Worm (Caenorhabditis elegans): Measurements from ENCODE around the gene srw-22.

srw-22 gene

DNA sequence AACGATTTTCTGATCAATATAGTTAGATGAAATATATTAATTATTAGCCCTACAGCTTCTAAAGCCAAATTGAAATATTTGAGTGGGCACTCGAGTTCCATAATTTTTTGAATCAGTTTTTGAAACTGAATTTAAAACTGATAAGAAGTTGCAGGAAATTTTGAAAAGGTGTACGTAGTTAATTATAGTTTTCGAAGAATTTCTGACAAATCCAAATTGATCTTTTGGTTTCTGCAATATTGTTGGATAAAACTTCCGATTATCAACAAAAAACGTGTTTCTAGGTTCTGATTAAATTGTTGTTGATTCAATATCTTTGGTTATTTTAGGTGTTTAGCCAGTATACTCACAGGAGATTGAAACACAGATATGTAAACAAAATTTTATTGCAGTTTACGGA lies 38.3 kb downstream of the srw-22 start, which contains the start of gene T26H8.4:
TSS of gene T26H8.4 (minus strand) at position 101 of the 400 bp plus-strand sequence.
- TF ChIP-seq ahr-1 (tag; optimal IDR thresholded peaks at IDR 0.05) = no peak
- TF ChIP-seq dmd-4 (tag; optimal IDR thresholded peaks at IDR 0.05; ENCODE audit: borderline replicate concordance) = no peak
- no peak for TF ChIP-seq ceh-22 (tag; optimal IDR thresholded peaks at IDR 0.05)
- TF ChIP-seq pha-4 (tag; optimal IDR thresholded peaks at IDR 0.05) = no peak
- TF ChIP-seq nfya-1 (tag; optimal IDR thresholded peaks at IDR 0.05) = no peak
- TF ChIP-seq hlh-30 (tag; optimal IDR thresholded peaks at IDR 0.05; ENCODE audit: insufficient read depth) = no peak
- TF ChIP-seq nhr-232 (tag; optimal IDR thresholded peaks at IDR 0.05) = no peak
- no peak for TF ChIP-seq sox-4 (tag; optimal IDR thresholded peaks at IDR 0.05)
- TF ChIP-seq K02D7.2 (tag; optimal IDR thresholded peaks at IDR 0.05) = no peak
- TF ChIP-seq pag-3 (tag; optimal IDR thresholded peaks at IDR 0.05; ENCODE audit: borderline replicate concordance) = no peak
- no peak for TF ChIP-seq ceh-45 (GFP tag; IDR thresholded peaks at IDR 0.05)
- TF ChIP-seq pha-2 (tag; optimal IDR thresholded peaks at IDR 0.05) = no peak
- no peak for TF ChIP-seq F13H6.1 (tag; optimal IDR thresholded peaks at IDR 0.05)
- no peak for TF ChIP-seq K09A11.1 (tag; optimal IDR thresholded peaks at IDR 0.05; ENCODE audit: insufficient read depth)
- TF ChIP-seq ceh-48 (tag; optimal IDR thresholded peaks at IDR 0.05) = no peak
- TF ChIP-seq fax-1 (tag; optimal IDR thresholded peaks at IDR 0.05) = no peak
- TF ChIP-seq ztf-16 (tag; optimal IDR thresholded peaks at IDR 0.05) = no peak
- TF ChIP-seq eyg-1 (tag; optimal IDR thresholded peaks at IDR 0.05) = no peak
- TF ChIP-seq ceh-2 (tag; optimal IDR thresholded peaks at IDR 0.05) = no peak

DNA sequence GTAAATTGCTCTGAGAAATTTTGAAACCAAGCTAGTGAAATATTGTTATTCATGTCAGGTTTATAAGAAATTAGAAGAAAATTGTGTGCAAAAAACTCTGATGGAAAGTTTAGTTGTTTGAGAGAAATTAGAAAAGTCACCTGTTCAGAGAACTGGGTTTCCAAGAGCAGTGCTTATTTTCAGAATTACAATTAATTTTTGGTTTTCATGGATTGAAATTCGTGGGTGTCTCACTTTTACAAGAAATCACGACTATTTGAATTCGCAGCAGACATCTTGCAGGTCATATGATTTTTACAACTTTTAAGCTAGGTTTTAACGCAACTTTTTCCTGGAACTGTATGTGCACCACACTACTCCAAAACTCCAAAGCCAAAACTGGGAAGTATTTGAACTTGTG lies 40.6 kb downstream of the srw-22 start, which contains the start of gene srz-10:
TSS of gene srz-10 (minus strand) at position 88 of the 400 bp plus-strand sequence.
- TF ChIP-seq ceh-31 (tag; optimal IDR thresholded peaks at IDR 0.05) = no peak
- TF ChIP-seq pha-2 (tag; optimal IDR thresholded peaks at IDR 0.05) = no peak
- no peak for TF ChIP-seq ceh-22 (tag; optimal IDR thresholded peaks at IDR 0.05)

DNA sequence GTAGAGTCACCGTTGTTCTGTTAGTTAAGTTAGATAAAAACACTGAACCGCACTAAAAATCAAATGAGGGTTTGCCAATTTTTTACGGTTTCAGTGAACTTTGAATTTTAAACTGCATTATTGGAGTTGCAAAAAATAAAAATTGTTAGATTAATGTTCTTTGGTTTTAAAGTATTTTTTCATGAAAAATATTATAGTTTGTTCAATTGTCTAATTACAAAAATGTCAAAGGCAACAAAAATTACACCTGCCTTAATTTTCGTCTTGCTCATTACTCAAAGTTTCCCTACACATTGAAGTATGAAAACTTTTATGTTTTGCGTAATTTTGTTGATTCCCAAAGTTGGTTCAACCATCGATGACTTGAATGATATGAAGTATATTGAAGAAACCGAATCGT lies 42.4 kb downstream of the srw-22 start, which contains the start of gene irld-62:
TSS of gene irld-62 (plus strand) at position 301 of the 400 bp plus-strand sequence.
- no peak for TF ChIP-seq Y22D7AL.16 (tag; optimal IDR thresholded peaks at IDR 0.05)
- TF ChIP-seq sox-2 (GFP tag; IDR thresholded peaks at IDR 0.05) = no peak
- TF ChIP-seq unc-3 (GFP tag; conservative IDR thresholded peaks at IDR 0.05) = no peak
- no peak for TF ChIP-seq unc-3 (tag; optimal IDR thresholded peaks at IDR 0.05)
- TF ChIP-seq ceh-45 (GFP tag; IDR thresholded peaks at IDR 0.05) = no peak
- TF ChIP-seq hlh-15 (tag; optimal IDR thresholded peaks at IDR 0.05) = no peak
- no peak for TF ChIP-seq tbx-2 (tag; optimal IDR thresholded peaks at IDR 0.05)
- no peak for TF ChIP-seq ceh-19 (GFP tag; optimal IDR thresholded peaks at IDR 0.05)
- TF ChIP-seq nhr-232 (tag; optimal IDR thresholded peaks at IDR 0.05) = no peak
- TF ChIP-seq hlh-13 (GFP tag; optimal IDR thresholded peaks at IDR 0.05) = no peak
- no peak for TF ChIP-seq dmd-4 (tag; optimal IDR thresholded peaks at IDR 0.05; ENCODE audit: borderline replicate concordance)
- no peak for TF ChIP-seq unc-42 (tag; optimal IDR thresholded peaks at IDR 0.05)
- TF ChIP-seq ceh-24 (tag; optimal IDR thresholded peaks at IDR 0.05) = no peak
- TF ChIP-seq fkh-6 (tag; optimal IDR thresholded peaks at IDR 0.05) = no peak
- no peak for TF ChIP-seq pax-1 (tag; optimal IDR thresholded peaks at IDR 0.05)
- TF ChIP-seq madf-2 (tag; optimal IDR thresholded peaks at IDR 0.05) = no peak
- TF ChIP-seq T23F11.4 (GFP tag; optimal IDR thresholded peaks at IDR 0.05) = no peak

DNA sequence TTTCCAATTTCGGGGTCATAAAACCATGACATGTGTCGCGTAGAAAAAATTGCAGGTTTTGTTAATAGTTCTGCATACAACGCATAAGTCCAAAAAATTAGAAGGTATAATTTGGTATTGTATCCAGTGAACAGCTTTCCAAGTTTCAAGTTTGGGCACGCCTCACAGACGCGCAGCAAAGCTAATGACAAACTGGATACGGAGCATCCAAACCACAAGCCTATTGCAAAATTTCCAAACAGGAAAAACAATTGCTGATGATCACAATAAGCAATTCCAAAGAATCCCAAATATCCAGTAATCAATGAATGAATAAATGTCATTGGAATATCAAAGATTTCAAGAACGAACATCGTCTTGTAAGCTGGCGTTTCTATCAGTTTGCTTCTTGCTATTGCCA lies 45.1 kb downstream of the srw-22 start:
- no peak for TF ChIP-seq ceh-45 (GFP tag; IDR thresholded peaks at IDR 0.05)
- TF ChIP-seq sox-4 (tag; optimal IDR thresholded peaks at IDR 0.05) = no peak
- no peak for TF ChIP-seq ceh-6 (GFP tag; optimal IDR thresholded peaks at IDR 0.05)
- TF ChIP-seq Y22D7AL.16 (tag; optimal IDR thresholded peaks at IDR 0.05) = no peak
- TF ChIP-seq nfya-1 (tag; optimal IDR thresholded peaks at IDR 0.05) = no peak
- no peak for TF ChIP-seq hlh-13 (GFP tag; optimal IDR thresholded peaks at IDR 0.05)
- no peak for TF ChIP-seq ttx-3 (tag; optimal IDR thresholded peaks at IDR 0.05)
- no peak for TF ChIP-seq hlh-30 (tag; optimal IDR thresholded peaks at IDR 0.05; ENCODE audit: insufficient read depth)
- TF ChIP-seq che-1 (tag; optimal IDR thresholded peaks at IDR 0.05) = no peak
- TF ChIP-seq tbx-2 (tag; optimal IDR thresholded peaks at IDR 0.05) = no peak
- TF ChIP-seq lim-6 (tag; optimal IDR thresholded peaks at IDR 0.05) = no peak
- TF ChIP-seq hlh-6 (tag; optimal IDR thresholded peaks at IDR 0.05) = no peak

Data from whole organism, late embryonic.